Worm (Caenorhabditis elegans): ENCODE measurements around the gene F59B10.5.

The F59B10.5 gene

DNA sequence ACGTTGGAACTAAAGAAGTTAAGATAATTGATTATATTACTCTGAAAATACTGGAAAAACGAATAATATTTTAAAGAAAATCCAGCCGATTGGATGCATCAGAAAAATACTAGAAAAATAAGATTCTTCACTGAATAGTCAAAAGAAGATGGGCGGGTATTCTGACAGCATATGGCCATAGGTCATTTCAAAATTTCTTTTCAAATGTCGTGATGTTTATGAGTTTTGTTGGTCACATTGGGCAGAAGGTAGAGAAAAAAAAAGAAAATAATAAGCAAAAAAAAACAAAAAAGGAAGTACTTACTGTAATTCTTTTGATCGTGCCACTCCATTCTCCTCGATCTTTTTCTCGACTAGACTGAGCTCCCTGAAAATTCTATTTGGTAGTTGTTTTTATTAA, at the start of gene F59B10.5:
F59B10.5 (minus strand) TSS at position 101 of the 400 bp plus-strand sequence.
- TF ChIP-seq T22C8.4 (GFP tag; IDR thresholded peaks at IDR 0.05), result no peak
- TF ChIP-seq cog-1 (tag; optimal IDR thresholded peaks at IDR 0.05), result no peak
- TF ChIP-seq klf-2 (GFP tag; conservative IDR thresholded peaks at IDR 0.05), result no peak
- TF ChIP-seq flt-1 (GFP tag; IDR thresholded peaks at IDR 0.05), result no peak
- TF ChIP-seq ztf-23 (GFP tag; IDR thresholded peaks at IDR 0.05), result no peak
- TF ChIP-seq tab-1 (GFP tag; IDR thresholded peaks at IDR 0.05), result no peak
- no peak for TF ChIP-seq ztf-29 (GFP tag; IDR thresholded peaks at IDR 0.05)
- TF ChIP-seq med-1 (GFP tag; optimal IDR thresholded peaks at IDR 0.05; ENCODE audit: insufficient read depth), result no peak
- no peak for TF ChIP-seq ref-1 (GFP tag; conservative IDR thresholded peaks at IDR 0.05)

DNA sequence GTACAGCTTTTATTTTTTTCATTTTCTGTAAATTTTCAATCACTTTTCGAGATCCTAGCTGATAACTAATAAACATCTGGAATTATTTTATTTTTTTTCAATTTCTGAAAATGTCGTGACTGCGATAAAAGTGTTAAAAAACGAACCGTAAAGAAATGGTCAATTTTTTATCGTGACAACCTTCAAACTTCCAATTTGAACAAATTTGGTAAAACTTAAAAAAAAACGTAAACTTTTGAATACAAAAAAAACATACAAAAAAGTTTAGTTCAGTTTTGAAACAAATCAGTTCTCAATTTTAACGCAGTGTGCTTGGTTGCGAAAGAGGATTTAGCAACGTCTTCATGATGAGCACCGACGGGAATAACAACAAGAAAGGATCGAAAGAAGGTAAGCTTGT, 48.5 kb upstream of the F59B10.5 start, which contains the start of gene C06A1.3:
C06A1.3 (plus strand) TSS at position 301 of the 400 bp plus-strand sequence.
- TF ChIP-seq klf-2 (GFP tag; conservative IDR thresholded peaks at IDR 0.05), result no peak
- no peak for TF ChIP-seq ztf-29 (GFP tag; IDR thresholded peaks at IDR 0.05)
- no peak for TF ChIP-seq T22C8.4 (GFP tag; IDR thresholded peaks at IDR 0.05)
- TF ChIP-seq cog-1 (tag; optimal IDR thresholded peaks at IDR 0.05), result no peak
- TF ChIP-seq ztf-23 (GFP tag; IDR thresholded peaks at IDR 0.05), result no peak
- no peak for TF ChIP-seq flt-1 (GFP tag; IDR thresholded peaks at IDR 0.05)
- TF ChIP-seq tab-1 (GFP tag; IDR thresholded peaks at IDR 0.05), result no peak
- no peak for TF ChIP-seq ref-1 (GFP tag; conservative IDR thresholded peaks at IDR 0.05)
- no peak for TF ChIP-seq med-1 (GFP tag; optimal IDR thresholded peaks at IDR 0.05; ENCODE audit: insufficient read depth)

DNA sequence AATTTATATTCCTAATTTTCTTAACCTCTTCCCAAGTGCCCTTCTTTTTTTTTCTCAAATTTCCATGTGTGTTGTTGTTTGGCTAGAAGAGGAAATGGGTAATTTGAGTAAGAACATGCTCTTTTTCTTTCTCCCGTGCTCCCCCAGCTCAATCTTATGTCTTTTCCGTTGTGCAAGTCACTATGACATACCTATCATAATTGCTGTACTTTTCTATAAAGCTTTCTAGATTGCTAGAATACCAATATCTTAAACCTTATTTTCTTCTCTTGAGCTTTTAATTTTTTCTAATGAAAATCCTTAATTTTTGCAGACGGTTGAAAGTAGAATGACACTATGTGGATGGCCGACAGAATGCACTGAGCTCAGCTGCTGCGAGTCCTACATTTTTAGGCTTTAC, 46.8 kb upstream of the F59B10.5 start, which contains the start of gene txt-13:
txt-13 (plus strand) TSS at position 301 of the 400 bp plus-strand sequence.
- no peak for TF ChIP-seq T22C8.4 (GFP tag; IDR thresholded peaks at IDR 0.05)
- TF ChIP-seq cog-1 (tag; optimal IDR thresholded peaks at IDR 0.05), result no peak
- no peak for TF ChIP-seq tab-1 (GFP tag; IDR thresholded peaks at IDR 0.05)
- no peak for TF ChIP-seq flt-1 (GFP tag; IDR thresholded peaks at IDR 0.05)
- TF ChIP-seq ztf-29 (GFP tag; IDR thresholded peaks at IDR 0.05), result no peak
- no peak for TF ChIP-seq ztf-23 (GFP tag; IDR thresholded peaks at IDR 0.05)
- TF ChIP-seq med-1 (GFP tag; optimal IDR thresholded peaks at IDR 0.05; ENCODE audit: insufficient read depth), result no peak
- no peak for TF ChIP-seq klf-2 (GFP tag; conservative IDR thresholded peaks at IDR 0.05)
- no peak for TF ChIP-seq ref-1 (GFP tag; conservative IDR thresholded peaks at IDR 0.05)

DNA sequence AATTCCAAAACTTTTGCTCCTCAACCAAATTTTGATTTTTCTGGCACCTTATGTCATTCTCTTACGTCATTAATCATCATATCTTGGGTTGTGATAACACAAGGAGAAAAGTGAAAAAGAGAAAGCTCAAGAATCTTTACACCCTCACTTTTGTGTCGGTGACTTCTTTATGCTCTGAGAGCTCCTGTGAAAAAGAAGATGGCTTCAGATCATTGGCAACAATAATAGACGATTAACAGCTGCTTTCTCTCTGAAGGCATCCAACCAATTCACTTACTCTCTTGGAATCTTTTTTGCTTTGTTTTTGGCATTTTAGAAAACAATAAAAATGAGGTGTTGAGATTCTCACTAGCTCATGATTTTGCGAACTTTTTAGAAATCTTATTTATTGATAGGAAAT, 46.0 kb upstream of the F59B10.5 start:
- no peak for TF ChIP-seq T22C8.4 (GFP tag; IDR thresholded peaks at IDR 0.05)
- TF ChIP-seq klf-2 (GFP tag; conservative IDR thresholded peaks at IDR 0.05), result no peak
- TF ChIP-seq ztf-29 (GFP tag; IDR thresholded peaks at IDR 0.05), result no peak
- no peak for TF ChIP-seq ztf-23 (GFP tag; IDR thresholded peaks at IDR 0.05)
- no peak for TF ChIP-seq ref-1 (GFP tag; conservative IDR thresholded peaks at IDR 0.05)
- no peak for TF ChIP-seq flt-1 (GFP tag; IDR thresholded peaks at IDR 0.05)
- TF ChIP-seq tab-1 (GFP tag; IDR thresholded peaks at IDR 0.05), result no peak
- no peak for TF ChIP-seq cog-1 (tag; optimal IDR thresholded peaks at IDR 0.05)
- no peak for TF ChIP-seq med-1 (GFP tag; optimal IDR thresholded peaks at IDR 0.05; ENCODE audit: insufficient read depth)

DNA sequence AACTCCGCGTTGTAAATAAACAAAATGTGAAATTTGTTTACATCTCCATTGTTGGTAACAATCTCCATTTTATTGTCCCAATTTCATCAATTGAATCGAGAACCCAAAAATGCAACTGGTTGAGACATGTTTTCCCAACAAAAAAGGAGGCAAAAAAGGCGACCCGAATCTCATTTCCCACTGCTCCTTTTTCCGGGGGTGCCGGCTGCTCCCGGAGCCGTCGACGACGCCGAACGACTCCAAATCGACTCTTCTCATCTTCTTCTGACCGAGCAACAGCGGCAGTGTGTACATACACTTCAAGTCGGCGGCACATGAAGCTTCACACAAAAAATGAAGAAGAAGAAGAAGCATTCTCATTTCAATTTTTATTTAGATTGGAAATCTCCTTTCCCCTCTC, 43.0 kb upstream of the F59B10.5 start:
- TF ChIP-seq cog-1 (tag; optimal IDR thresholded peaks at IDR 0.05) (no peak), flt-1 (GFP tag; IDR thresholded peaks at IDR 0.05) (no peak), ztf-29 (GFP tag; IDR thresholded peaks at IDR 0.05) (no peak), ztf-23 (GFP tag; IDR thresholded peaks at IDR 0.05) (no peak), tab-1 (GFP tag; IDR thresholded peaks at IDR 0.05) (no peak), T22C8.4 (GFP tag; IDR thresholded peaks at IDR 0.05) (no peak), med-1 (GFP tag; optimal IDR thresholded peaks at IDR 0.05; ENCODE audit: insufficient read depth) (no peak), klf-2 (GFP tag; conservative IDR thresholded peaks at IDR 0.05) (no peak), ref-1 (GFP tag; conservative IDR thresholded peaks at IDR 0.05) (no peak)

DNA sequence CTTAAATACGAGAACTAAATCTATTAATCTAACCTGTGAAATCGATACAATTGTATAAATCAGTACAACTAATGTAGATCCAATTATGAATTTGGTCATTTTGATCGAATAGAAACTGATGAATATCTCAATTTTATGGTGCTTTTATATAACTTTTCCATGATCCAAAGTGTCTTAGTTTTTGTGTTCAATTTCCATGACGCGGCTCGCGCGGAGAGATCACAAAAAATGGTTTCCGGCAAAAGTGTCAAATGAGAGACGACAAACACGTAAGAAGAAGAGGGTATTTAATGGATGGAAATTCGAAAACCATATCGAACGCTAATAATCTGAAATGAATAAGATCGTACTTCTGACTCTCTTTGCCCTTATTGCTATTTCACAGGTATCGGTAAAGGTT, 41.1 kb upstream of the F59B10.5 start, which contains the start of the genes C06A1.6 and C06A1.7:
C06A1.6 (minus strand) TSS at position 101 of the 400 bp plus-strand sequence.
C06A1.7 (plus strand) TSS at position 314 of the 400 bp plus-strand sequence.
- no peak for TF ChIP-seq cog-1 (tag; optimal IDR thresholded peaks at IDR 0.05)
- TF ChIP-seq klf-2 (GFP tag; conservative IDR thresholded peaks at IDR 0.05), result no peak
- no peak for TF ChIP-seq T22C8.4 (GFP tag; IDR thresholded peaks at IDR 0.05)
- TF ChIP-seq ref-1 (GFP tag; conservative IDR thresholded peaks at IDR 0.05), result no peak
- TF ChIP-seq ztf-29 (GFP tag; IDR thresholded peaks at IDR 0.05), result no peak
- no peak for TF ChIP-seq ztf-23 (GFP tag; IDR thresholded peaks at IDR 0.05)
- TF ChIP-seq flt-1 (GFP tag; IDR thresholded peaks at IDR 0.05), result no peak

- peak; percentile 76 for TF ChIP-seq klf-2 (GFP tag; conservative IDR thresholded peaks at IDR 0.05)
- TF ChIP-seq cog-1 (tag; optimal IDR thresholded peaks at IDR 0.05), result peak; percentile 99
- no peak for TF ChIP-seq ref-1 (GFP tag; conservative IDR thresholded peaks at IDR 0.05)
- TF ChIP-seq ztf-29 (GFP tag; IDR thresholded peaks at IDR 0.05), result peak; percentile 60; the same call in 1 of the 2 replicates
- TF ChIP-seq flt-1 (GFP tag; IDR thresholded peaks at IDR 0.05), result peak; percentile 94
- TF ChIP-seq med-1 (GFP tag; optimal IDR thresholded peaks at IDR 0.05; ENCODE audit: insufficient read depth), result peak; percentile 25
- TF ChIP-seq ztf-23 (GFP tag; IDR thresholded peaks at IDR 0.05), result peak; percentile 94
- TF ChIP-seq T22C8.4 (GFP tag; IDR thresholded peaks at IDR 0.05), result peak; percentile 76
- peak; percentile 80 for TF ChIP-seq tab-1 (GFP tag; IDR thresholded peaks at IDR 0.05)
Measured at ce11 chrII:10563368-10563767, 39.9 kb upstream of the F59B10.5 start, which contains the start of gene cdc-48.1. Gene cdc-48.1 (minus strand): TSS chrII:10563407.

DNA sequence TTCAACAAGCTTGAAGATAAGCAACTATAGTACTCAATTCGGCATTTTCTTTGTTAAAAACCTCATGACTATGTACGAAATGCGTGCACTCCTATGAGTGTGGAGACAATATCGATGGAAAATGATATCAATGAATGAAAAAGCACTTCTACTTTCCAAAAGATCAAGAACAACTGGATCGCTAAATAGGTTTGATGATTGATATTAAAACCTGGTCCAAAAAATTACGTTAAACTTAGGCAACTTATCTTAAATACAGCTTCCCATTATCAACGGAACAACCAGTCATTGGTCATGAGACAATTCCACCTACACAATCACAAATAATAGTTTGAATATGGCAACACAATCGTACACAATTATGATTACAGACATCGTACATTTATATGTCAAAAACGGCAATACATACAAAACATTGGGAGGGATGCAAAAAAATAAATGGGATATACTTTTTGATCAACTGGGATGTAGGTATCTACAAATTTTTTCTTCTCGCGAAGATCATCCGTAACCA, 36.2 kb upstream of the F59B10.5 start:
- no peak for TF ChIP-seq cog-1 (tag; optimal IDR thresholded peaks at IDR 0.05)
- TF ChIP-seq ztf-23 (GFP tag; IDR thresholded peaks at IDR 0.05), result no peak
- no peak for TF ChIP-seq tab-1 (GFP tag; IDR thresholded peaks at IDR 0.05)
- TF ChIP-seq med-1 (GFP tag; optimal IDR thresholded peaks at IDR 0.05; ENCODE audit: insufficient read depth), result no peak
- TF ChIP-seq klf-2 (GFP tag; conservative IDR thresholded peaks at IDR 0.05), result no peak
- TF ChIP-seq ztf-29 (GFP tag; IDR thresholded peaks at IDR 0.05), result no peak
- TF ChIP-seq T22C8.4 (GFP tag; IDR thresholded peaks at IDR 0.05), result no peak
- no peak for TF ChIP-seq ref-1 (GFP tag; conservative IDR thresholded peaks at IDR 0.05)
- TF ChIP-seq flt-1 (GFP tag; IDR thresholded peaks at IDR 0.05), result no peak

DNA sequence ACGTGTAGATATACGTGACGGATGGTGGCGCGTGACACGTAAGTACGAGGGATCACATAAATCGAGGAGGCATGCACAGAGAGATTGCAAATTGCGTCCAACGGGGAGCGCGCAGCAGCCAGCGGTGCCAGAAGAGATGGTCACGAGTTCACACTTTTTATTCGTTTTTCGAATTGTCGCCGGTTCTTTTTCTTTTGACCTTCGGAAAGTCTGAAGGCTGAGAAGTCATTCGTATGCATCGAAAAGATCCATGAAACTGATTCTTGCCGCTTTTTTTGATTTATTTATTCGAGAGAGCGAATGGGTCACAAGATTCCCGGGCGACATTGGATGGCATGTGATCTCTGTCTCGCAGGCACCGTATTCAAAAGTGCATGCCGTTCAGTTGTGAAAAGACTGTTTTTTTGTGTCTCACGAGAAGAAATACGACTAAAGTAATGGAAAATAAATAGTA, 35.5 kb upstream of the F59B10.5 start:
- TF ChIP-seq tab-1 (GFP tag; IDR thresholded peaks at IDR 0.05), result no peak
- TF ChIP-seq klf-2 (GFP tag; conservative IDR thresholded peaks at IDR 0.05), result no peak
- no peak for TF ChIP-seq cog-1 (tag; optimal IDR thresholded peaks at IDR 0.05)
- no peak for TF ChIP-seq ref-1 (GFP tag; conservative IDR thresholded peaks at IDR 0.05)
- TF ChIP-seq flt-1 (GFP tag; IDR thresholded peaks at IDR 0.05), result 0 out of 2 replicates have a peak, but pooled peaks have one; percentile 41
- 0 out of 2 replicates have a peak, but pooled peaks have one; percentile 20 for TF ChIP-seq ztf-23 (GFP tag; IDR thresholded peaks at IDR 0.05)

Data from whole organism, midembryonic.